Fruit fly (Drosophila melanogaster): ENCODE results near the gene Cyp304a1.
A peak's percentile ranks its signal among the peaks of the same experiment; 100 is the strongest.

Cyp304a1 gene

DNA sequence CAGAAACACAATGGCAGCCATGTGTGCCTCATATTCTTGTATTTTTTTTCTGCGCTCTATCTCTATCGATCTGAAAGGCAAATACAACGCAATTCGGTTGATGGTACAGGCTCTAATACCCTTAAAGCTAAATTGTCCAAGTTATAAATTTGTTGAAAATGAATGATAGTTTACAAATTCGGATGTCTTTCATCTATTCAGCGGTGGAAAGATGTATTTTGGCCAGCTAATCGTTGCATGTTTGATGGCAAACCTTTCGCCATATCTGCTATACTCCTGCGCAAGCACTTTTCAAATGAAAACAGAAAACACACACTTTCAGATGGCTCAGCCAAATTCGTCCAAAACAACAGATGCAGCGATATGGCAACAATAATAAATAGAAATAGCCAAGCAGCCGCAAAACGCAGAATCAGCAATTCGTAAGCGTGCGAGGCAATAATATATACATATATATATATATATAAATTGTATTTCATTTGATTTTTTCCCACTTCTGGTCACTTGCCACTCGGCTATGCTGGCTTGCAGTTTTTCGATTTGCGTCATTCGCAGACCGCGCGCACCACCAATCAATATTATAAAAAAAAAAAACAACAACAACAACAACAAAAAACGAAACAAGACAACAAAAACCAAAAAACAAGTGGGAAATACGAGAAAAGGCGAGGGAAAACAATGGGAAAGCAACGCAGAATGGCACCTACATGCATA, 50.7 kb downstream of the Cyp304a1 start (continued):
- no peak for TF ChIP-seq prd (optimal IDR thresholded peaks at IDR 0.05)
- TF ChIP-seq prd (GFP tag; IDR thresholded peaks at IDR 0.05): peak; percentile 56; the same call in 2 of the 3 replicates
- TF ChIP-seq CrebB (tag; optimal IDR thresholded peaks at IDR 0.05): no peak
- TF ChIP-seq dmrt99B (tag; optimal IDR thresholded peaks at IDR 0.05): peak; percentile 27
- TF ChIP-seq Med (GFP tag): peak; percentile 55
- no peak for TF ChIP-seq trh (GFP tag; optimal IDR thresholded peaks at IDR 0.05)
- no peak for TF ChIP-seq pzg (GFP tag; optimal IDR thresholded peaks at IDR 0.05)
- 0 out of 3 replicates have a peak, but pooled peaks have one; percentile 16 for TF ChIP-seq CG11695 (GFP tag; IDR thresholded peaks at IDR 0.05)
- peak; percentile 3 for TF ChIP-seq CG8924 (tag; optimal IDR thresholded peaks at IDR 0.05)
- no peak for TF ChIP-seq CG1529 (GFP tag; optimal IDR thresholded peaks at IDR 0.05)
- peak; percentile 40 for TF ChIP-seq sens (GFP tag)
- no peak for TF ChIP-seq fd102C (GFP tag; optimal IDR thresholded peaks at IDR 0.05)
- TF ChIP-seq slbo (GFP tag; IDR thresholded peaks at IDR 0.05): peak; percentile 26; the same call in 1 of the 2 replicates
- no peak for TF ChIP-seq CG7928 (GFP tag; optimal IDR thresholded peaks at IDR 0.05)
- peak; percentile 20 for TF ChIP-seq CG2678 (tag; optimal IDR thresholded peaks at IDR 0.05)
- TF ChIP-seq CoRest (tag; optimal IDR thresholded peaks at IDR 0.05): peak; percentile 19
- TF ChIP-seq Doc3 (GFP tag; IDR thresholded peaks at IDR 0.05; ENCODE audit: partially characterized antibody): no peak
- TF ChIP-seq CG3847 (GFP tag; IDR thresholded peaks at IDR 0.05): no peak
- TF ChIP-seq CG10431 (GFP tag; optimal IDR thresholded peaks at IDR 0.05): no peak
- TF ChIP-seq tin (GFP tag; optimal IDR thresholded peaks at IDR 0.05): no peak
- no peak for TF ChIP-seq lmd (GFP tag; IDR thresholded peaks at IDR 0.05)
- no peak for TF ChIP-seq pita (GFP tag; optimal IDR thresholded peaks at IDR 0.05)
- peak in 1 of 3 experiments; percentile 20 for TF ChIP-seq Stat92E (GFP tag; optimal IDR thresholded peaks at IDR 0.05)
- no peak for TF ChIP-seq Asciz (GFP tag; optimal IDR thresholded peaks at IDR 0.05)
- TF ChIP-seq CG15073 (GFP tag; optimal IDR thresholded peaks at IDR 0.05): no peak
- peak; percentile 55 for TF ChIP-seq D19A (tag; optimal IDR thresholded peaks at IDR 0.05)
- TF ChIP-seq CG13424 (tag; optimal IDR thresholded peaks at IDR 0.05): peak; percentile 8
- no peak for TF ChIP-seq en (GFP tag; optimal IDR thresholded peaks at IDR 0.05)
- TF ChIP-seq trem (tag; optimal IDR thresholded peaks at IDR 0.05): no peak
- no peak for TF ChIP-seq CG2875 (GFP tag; optimal IDR thresholded peaks at IDR 0.05)
- peak; percentile 55 for TF ChIP-seq Drgx (GFP tag; IDR thresholded peaks at IDR 0.05)
- no peak for TF ChIP-seq wor (GFP tag; IDR thresholded peaks at IDR 0.05)

DNA sequence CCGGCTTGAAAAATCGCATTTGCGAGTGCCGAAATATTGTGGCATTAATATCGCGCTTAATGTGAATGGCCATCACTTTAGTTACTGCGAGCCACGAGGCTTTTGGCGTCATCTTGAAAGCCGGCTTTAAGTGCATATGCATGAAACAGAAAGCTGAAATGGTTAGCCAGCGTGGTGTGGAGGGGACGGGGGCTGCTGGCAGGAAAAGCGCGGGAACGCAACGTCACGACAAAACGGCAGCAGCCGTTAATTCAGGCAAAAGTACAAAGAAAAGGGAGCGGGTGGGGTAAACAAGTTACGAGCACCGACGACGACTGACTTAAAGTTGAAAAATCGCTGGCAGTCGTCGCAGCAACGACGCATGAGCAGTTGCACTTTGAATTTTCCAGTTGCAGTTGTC, 51.8 kb downstream of the Cyp304a1 start:
- peak; percentile 63 for TF ChIP-seq crol (GFP tag; IDR thresholded peaks at IDR 0.05)
- TF ChIP-seq Deaf1 (tag; optimal IDR thresholded peaks at IDR 0.05): peak; percentile 52
- TF ChIP-seq GATAe (GFP tag; conservative IDR thresholded peaks at IDR 0.05): no peak
- peak; percentile 20; the same call in 1 of the 3 replicates for TF ChIP-seq CG34422 (GFP tag; IDR thresholded peaks at IDR 0.05)
- no peak for TF ChIP-seq ase (GFP tag; IDR thresholded peaks at IDR 0.05)
- TF ChIP-seq fd3F (GFP tag; optimal IDR thresholded peaks at IDR 0.05): no peak
- TF ChIP-seq CG7928 (GFP tag; optimal IDR thresholded peaks at IDR 0.05): no peak
- TF ChIP-seq MESR4 (GFP tag; optimal IDR thresholded peaks at IDR 0.05): no peak
- TF ChIP-seq gcm (GFP tag; optimal IDR thresholded peaks at IDR 0.05): no peak
- no peak for TF ChIP-seq CG14050 (GFP tag; IDR thresholded peaks at IDR 0.05)
- TF ChIP-seq Blimp-1 (GFP tag; optimal IDR thresholded peaks at IDR 0.05): peak; percentile 57
- TF ChIP-seq jumu (GFP tag; optimal IDR thresholded peaks at IDR 0.05): no peak
- TF ChIP-seq z (GFP tag; IDR thresholded peaks at IDR 0.05): no peak
- 0 out of 3 replicates have a peak, but pooled peaks have one; percentile 12 for TF ChIP-seq CG2199 (GFP tag; IDR thresholded peaks at IDR 0.05)
- no peak for TF ChIP-seq CG14860 (GFP tag; IDR thresholded peaks at IDR 0.05; ENCODE audit: partially characterized antibody)
- TF ChIP-seq Med (GFP tag): peak; percentile 0
- no peak for TF ChIP-seq Doc2 (GFP tag; IDR thresholded peaks at IDR 0.05)
- TF ChIP-seq CG10543 (GFP tag; optimal IDR thresholded peaks at IDR 0.05): no peak
- 0 out of 4 replicates have a peak, but pooled peaks have one; percentile 20 for TF ChIP-seq Dll (GFP tag; IDR thresholded peaks at IDR 0.05; ENCODE audit: partially characterized antibody)
- TF ChIP-seq Dp (GFP tag; optimal IDR thresholded peaks at IDR 0.05): peak; percentile 5
